Worm (Caenorhabditis elegans): ENCODE results near the gene Y37D8A.3.

Y37D8A.3 gene

DNA sequence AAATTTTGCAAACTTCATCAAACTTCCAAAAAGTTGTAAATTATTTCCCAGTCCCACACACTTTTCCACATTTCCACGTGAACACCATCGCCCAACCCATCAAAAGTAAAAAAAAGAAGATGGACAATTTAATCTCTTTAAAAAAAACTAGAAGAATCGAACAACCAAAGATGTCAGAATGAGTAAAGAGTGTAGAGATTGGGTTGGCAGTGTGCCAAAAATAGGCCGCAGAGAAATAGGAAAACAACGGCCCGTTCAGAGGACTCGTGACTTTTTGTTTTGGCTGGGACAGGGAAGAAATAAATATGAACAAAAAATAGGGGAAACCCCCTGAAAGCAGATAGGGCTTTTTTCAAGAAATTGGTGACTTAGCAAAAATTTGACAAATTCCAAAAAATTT, 13.7 kb downstream of the Y37D8A.3 start:
- TF ChIP-seq skn-1 (tag; optimal IDR thresholded peaks at IDR 0.05): no peak
- TF ChIP-seq dmd-4 (tag; optimal IDR thresholded peaks at IDR 0.05): no peak
- no peak for TF ChIP-seq egl-27 (tag; optimal IDR thresholded peaks at IDR 0.05)
- TF ChIP-seq blmp-1 (tag; optimal IDR thresholded peaks at IDR 0.05; ENCODE audit: insufficient read depth): peak; percentile 14
- no peak for TF ChIP-seq nhr-21 (tag; optimal IDR thresholded peaks at IDR 0.05)
- TF ChIP-seq Y55F3AM.14 (GFP tag; optimal IDR thresholded peaks at IDR 0.05): no peak
- no peak for TF ChIP-seq ama-1 (optimal IDR thresholded peaks at IDR 0.05)
- TF ChIP-seq ztf-1 (GFP tag; conservative IDR thresholded peaks at IDR 0.05): no peak
- TF ChIP-seq aly-2 (tag; optimal IDR thresholded peaks at IDR 0.05): no peak
- no peak for TF ChIP-seq mbf-1 (tag; optimal IDR thresholded peaks at IDR 0.05)
- no peak for TF ChIP-seq nhr-237 (tag; optimal IDR thresholded peaks at IDR 0.05)
- TF ChIP-seq ztf-11 (tag; optimal IDR thresholded peaks at IDR 0.05): no peak
- no peak for TF ChIP-seq nhr-23 (tag; optimal IDR thresholded peaks at IDR 0.05)
- TF ChIP-seq C34F6.9 (tag; optimal IDR thresholded peaks at IDR 0.05): no peak
- no peak for TF ChIP-seq elt-1 (tag; optimal IDR thresholded peaks at IDR 0.05)
- TF ChIP-seq R02D3.7 (tag; optimal IDR thresholded peaks at IDR 0.05): no peak
- TF ChIP-seq alr-1 (tag; optimal IDR thresholded peaks at IDR 0.05): no peak
- no peak for TF ChIP-seq peb-1 (tag; optimal IDR thresholded peaks at IDR 0.05)
- no peak for TF ChIP-seq unc-55 (GFP tag; optimal IDR thresholded peaks at IDR 0.05)
- TF ChIP-seq unc-62 (GFP tag; optimal IDR thresholded peaks at IDR 0.05): no peak
- no peak for TF ChIP-seq mdl-1 (tag; optimal IDR thresholded peaks at IDR 0.05)
- no peak for TF ChIP-seq nhr-10 (tag; optimal IDR thresholded peaks at IDR 0.05)
- TF ChIP-seq nhr-6 (tag; optimal IDR thresholded peaks at IDR 0.05): no peak
- TF ChIP-seq gmeb-1 (tag; optimal IDR thresholded peaks at IDR 0.05): no peak
- TF ChIP-seq fos-1 (tag; optimal IDR thresholded peaks at IDR 0.05): no peak
- TF ChIP-seq ceh-82 (tag; optimal IDR thresholded peaks at IDR 0.05): no peak
- TF ChIP-seq ztf-4 (tag; optimal IDR thresholded peaks at IDR 0.05): no peak
- no peak for TF ChIP-seq F13H6.1 (tag; optimal IDR thresholded peaks at IDR 0.05)
- no peak for TF ChIP-seq crh-2 (tag; optimal IDR thresholded peaks at IDR 0.05)
- no peak for TF ChIP-seq ceh-16 (tag; optimal IDR thresholded peaks at IDR 0.05)
- no peak for TF ChIP-seq lin-39 (tag; optimal IDR thresholded peaks at IDR 0.05)
- TF ChIP-seq nhr-12 (tag; optimal IDR thresholded peaks at IDR 0.05): no peak
- TF ChIP-seq nhr-77 (tag; optimal IDR thresholded peaks at IDR 0.05): no peak
- TF ChIP-seq elt-3 (tag; optimal IDR thresholded peaks at IDR 0.05): no peak
- TF ChIP-seq mab-5 (tag; optimal IDR thresholded peaks at IDR 0.05): no peak
- TF ChIP-seq nhr-129 (tag; optimal IDR thresholded peaks at IDR 0.05): no peak
- no peak for TF ChIP-seq snpc-4 (tag; optimal IDR thresholded peaks at IDR 0.05)
- TF ChIP-seq sma-3 (GFP tag; optimal IDR thresholded peaks at IDR 0.05): peak; percentile 4
- no peak for TF ChIP-seq unc-39 (tag; optimal IDR thresholded peaks at IDR 0.05)
- TF ChIP-seq lsy-2 (tag; optimal IDR thresholded peaks at IDR 0.05): peak in 1 of 2 experiments; percentile 19
- peak; percentile 49 for TF ChIP-seq nhr-25 (tag; optimal IDR thresholded peaks at IDR 0.05)
- TF ChIP-seq lin-13 (GFP tag; optimal IDR thresholded peaks at IDR 0.05): no peak
- TF ChIP-seq sma-9 (GFP tag; optimal IDR thresholded peaks at IDR 0.05): peak; percentile 83
- no peak for TF ChIP-seq sma-9 (tag; optimal IDR thresholded peaks at IDR 0.05)
- peak; percentile 85 for TF ChIP-seq sem-4 (tag; optimal IDR thresholded peaks at IDR 0.05)
- TF ChIP-seq zag-1 (tag; optimal IDR thresholded peaks at IDR 0.05): no peak
- no peak for TF ChIP-seq ZK546.5 (tag; optimal IDR thresholded peaks at IDR 0.05)

DNA sequence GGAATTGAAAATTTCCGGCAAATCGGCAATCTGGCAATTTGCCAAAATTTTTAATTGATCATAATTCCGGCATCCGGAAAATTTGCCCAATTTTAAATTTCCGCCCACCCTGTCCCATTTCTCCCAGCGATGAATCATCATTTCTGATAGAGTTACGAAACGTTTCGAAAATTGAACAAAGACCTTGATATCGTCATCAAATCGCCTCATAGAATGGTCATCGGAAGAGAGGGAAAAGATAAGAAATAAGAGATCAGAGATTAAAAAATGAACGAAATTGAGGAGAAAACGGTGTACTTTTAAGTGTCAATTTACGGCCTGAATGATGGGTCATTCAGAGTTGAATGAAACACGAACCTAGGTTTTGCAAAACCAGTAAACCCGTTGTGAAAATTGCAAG, 18.5 kb downstream of the Y37D8A.3 start:
- no peak for TF ChIP-seq skn-1 (tag; optimal IDR thresholded peaks at IDR 0.05)
- TF ChIP-seq nhr-12 (tag; optimal IDR thresholded peaks at IDR 0.05): no peak
- TF ChIP-seq ama-1 (optimal IDR thresholded peaks at IDR 0.05): no peak
- TF ChIP-seq crh-2 (tag; optimal IDR thresholded peaks at IDR 0.05): no peak
- no peak for TF ChIP-seq lin-11 (tag; optimal IDR thresholded peaks at IDR 0.05)
- TF ChIP-seq Y55F3AM.14 (GFP tag; optimal IDR thresholded peaks at IDR 0.05): no peak
- no peak for TF ChIP-seq unc-62 (GFP tag; optimal IDR thresholded peaks at IDR 0.05)
- TF ChIP-seq nhr-129 (tag; optimal IDR thresholded peaks at IDR 0.05): no peak
- peak; percentile 66 for TF ChIP-seq sem-4 (tag; optimal IDR thresholded peaks at IDR 0.05)
- no peak for TF ChIP-seq gmeb-1 (tag; optimal IDR thresholded peaks at IDR 0.05)
- no peak for TF ChIP-seq F13H6.1 (tag; optimal IDR thresholded peaks at IDR 0.05)
- no peak for TF ChIP-seq nhr-10 (tag; optimal IDR thresholded peaks at IDR 0.05)
- no peak for TF ChIP-seq mab-5 (tag; optimal IDR thresholded peaks at IDR 0.05)
- TF ChIP-seq zag-1 (tag; optimal IDR thresholded peaks at IDR 0.05): no peak
- TF ChIP-seq nhr-25 (tag; optimal IDR thresholded peaks at IDR 0.05): peak; percentile 19
- TF ChIP-seq nhr-23 (tag; optimal IDR thresholded peaks at IDR 0.05): no peak
- TF ChIP-seq C34F6.9 (tag; optimal IDR thresholded peaks at IDR 0.05): no peak
- TF ChIP-seq sma-9 (GFP tag; optimal IDR thresholded peaks at IDR 0.05): peak; percentile 80
- no peak for TF ChIP-seq sma-9 (tag; optimal IDR thresholded peaks at IDR 0.05)
- no peak for TF ChIP-seq peb-1 (tag; optimal IDR thresholded peaks at IDR 0.05)
- peak; percentile 37 for TF ChIP-seq blmp-1 (tag; optimal IDR thresholded peaks at IDR 0.05; ENCODE audit: insufficient read depth)
- TF ChIP-seq elt-3 (tag; optimal IDR thresholded peaks at IDR 0.05): no peak
- peak; percentile 92 for TF ChIP-seq fos-1 (tag; optimal IDR thresholded peaks at IDR 0.05)
- no peak for TF ChIP-seq ztf-4 (tag; optimal IDR thresholded peaks at IDR 0.05)
- no peak for TF ChIP-seq ztf-1 (GFP tag; conservative IDR thresholded peaks at IDR 0.05)
- TF ChIP-seq egl-27 (tag; optimal IDR thresholded peaks at IDR 0.05): no peak
- no peak for TF ChIP-seq ZK546.5 (tag; optimal IDR thresholded peaks at IDR 0.05)
- TF ChIP-seq ceh-16 (tag; optimal IDR thresholded peaks at IDR 0.05): no peak
- no peak for TF ChIP-seq ztf-11 (tag; optimal IDR thresholded peaks at IDR 0.05)
- no peak for TF ChIP-seq lsy-2 (tag; optimal IDR thresholded peaks at IDR 0.05)
- TF ChIP-seq alr-1 (tag; optimal IDR thresholded peaks at IDR 0.05): no peak
- no peak for TF ChIP-seq mbf-1 (tag; optimal IDR thresholded peaks at IDR 0.05)
- no peak for TF ChIP-seq elt-1 (tag; optimal IDR thresholded peaks at IDR 0.05)
- TF ChIP-seq mdl-1 (tag; optimal IDR thresholded peaks at IDR 0.05): no peak
- peak; percentile 2 for TF ChIP-seq sma-3 (GFP tag; optimal IDR thresholded peaks at IDR 0.05)
